Fruit fly (Drosophila melanogaster): ENCODE data around the gene Ttc30.

Gene Ttc30

DNA sequence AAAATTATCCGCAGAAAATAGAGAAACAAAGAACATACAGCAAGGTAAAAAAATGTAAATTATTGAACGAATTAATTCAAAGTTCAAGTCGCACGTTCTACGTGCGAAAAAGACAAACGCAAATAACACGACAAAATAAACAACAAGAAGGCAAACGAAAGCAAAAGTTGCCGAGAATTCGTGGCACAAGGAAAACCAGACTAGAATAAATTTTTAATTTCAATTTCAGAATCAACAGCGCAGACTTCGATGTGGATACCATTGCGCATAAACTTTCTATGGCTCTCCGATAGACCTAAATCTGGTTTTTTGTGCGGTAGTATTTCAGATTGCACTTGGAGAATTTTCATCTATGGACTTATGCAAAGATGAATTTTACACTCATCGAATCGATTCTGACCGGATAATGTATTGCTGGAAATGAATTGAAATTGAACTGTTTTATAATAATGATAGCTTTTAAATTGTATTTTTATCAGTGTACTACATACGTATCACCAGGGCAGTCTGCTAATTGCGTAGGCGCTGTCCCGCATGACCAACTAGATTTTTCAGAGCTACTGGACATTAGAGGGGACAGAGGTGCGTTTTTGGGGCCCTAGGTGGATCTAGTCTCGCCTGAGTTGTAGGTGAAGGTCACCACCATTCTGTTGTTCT lies 23.1 kb upstream of the Ttc30 start (continued):
- TF ChIP-seq Eip74EF (GFP tag; optimal IDR thresholded peaks at IDR 0.05): peak in 1 of 2 experiments; percentile 45
- TF ChIP-seq CG12071 (GFP tag; optimal IDR thresholded peaks at IDR 0.05): peak; percentile 81
- peak; percentile 90 for TF ChIP-seq CG7839 (tag; optimal IDR thresholded peaks at IDR 0.05)
- TF ChIP-seq vvl (GFP tag; IDR thresholded peaks at IDR 0.05): peak; percentile 95
- TF ChIP-seq esg (GFP tag; conservative IDR thresholded peaks at IDR 0.05): peak; percentile 82
- TF ChIP-seq CG4617 (GFP tag; optimal IDR thresholded peaks at IDR 0.05; ENCODE audit: borderline replicate concordance): peak; percentile 51
- TF ChIP-seq CG10565 (GFP tag; optimal IDR thresholded peaks at IDR 0.05): no peak
- TF ChIP-seq Hand (GFP tag; optimal IDR thresholded peaks at IDR 0.05): peak; percentile 83
- peak; percentile 81; the same call in 2 of the 3 replicates for TF ChIP-seq so (GFP tag; IDR thresholded peaks at IDR 0.05)
- peak; percentile 54 for TF ChIP-seq Hmx (GFP tag; optimal IDR thresholded peaks at IDR 0.05)
- no peak for TF ChIP-seq MESR4 (GFP tag; optimal IDR thresholded peaks at IDR 0.05)
- peak; percentile 89 for TF ChIP-seq zfh2 (GFP tag; optimal IDR thresholded peaks at IDR 0.05)
- TF ChIP-seq pros (GFP tag; optimal IDR thresholded peaks at IDR 0.05): no peak
- peak; percentile 51 for TF ChIP-seq abd-A (tag; optimal IDR thresholded peaks at IDR 0.05)
- 0 out of 2 replicates have a peak, but pooled peaks have one; percentile 21 for TF ChIP-seq ro (GFP tag; IDR thresholded peaks at IDR 0.05)
- peak; percentile 55 for TF ChIP-seq CG1233 (GFP tag; optimal IDR thresholded peaks at IDR 0.05)
- no peak for TF ChIP-seq CG8478 (optimal IDR thresholded peaks at IDR 0.05)
- TF ChIP-seq sisA (GFP tag; IDR thresholded peaks at IDR 0.05): peak; percentile 81
- TF ChIP-seq nerfin-1 (tag; optimal IDR thresholded peaks at IDR 0.05): no peak
- peak; percentile 82 for TF ChIP-seq Antp (GFP tag; optimal IDR thresholded peaks at IDR 0.05)
- TF ChIP-seq Hmr (GFP tag; optimal IDR thresholded peaks at IDR 0.05): peak; percentile 95
- peak; percentile 82 for TF ChIP-seq chn (GFP tag; optimal IDR thresholded peaks at IDR 0.05)
- peak; percentile 50 for TF ChIP-seq sug (tag; optimal IDR thresholded peaks at IDR 0.05)
- peak; percentile 87 for TF ChIP-seq MBD-R2 (GFP tag; IDR thresholded peaks at IDR 0.05)
- peak; percentile 80 for TF ChIP-seq Dip3 (GFP tag; optimal IDR thresholded peaks at IDR 0.05)
- no peak for TF ChIP-seq Stat92E (GFP tag; optimal IDR thresholded peaks at IDR 0.05)
- TF ChIP-seq Lpt (GFP tag; optimal IDR thresholded peaks at IDR 0.05): no peak
- peak; percentile 68 for TF ChIP-seq crol (GFP tag; IDR thresholded peaks at IDR 0.05)
- peak; percentile 85 for TF ChIP-seq pb (GFP tag; optimal IDR thresholded peaks at IDR 0.05)
- TF ChIP-seq psq (GFP tag; optimal IDR thresholded peaks at IDR 0.05): peak; percentile 58
- peak; percentile 85 for TF ChIP-seq CG1792 (GFP tag; optimal IDR thresholded peaks at IDR 0.05)
- peak; percentile 99 for TF ChIP-seq Med (GFP tag)
- TF ChIP-seq CG7271 (tag; optimal IDR thresholded peaks at IDR 0.05): no peak
- no peak for TF ChIP-seq pita (GFP tag; optimal IDR thresholded peaks at IDR 0.05)
- TF ChIP-seq mirr (GFP tag; optimal IDR thresholded peaks at IDR 0.05): peak; percentile 78
- TF ChIP-seq gro (GFP tag; optimal IDR thresholded peaks at IDR 0.05): peak; percentile 96
- peak; percentile 88 for TF ChIP-seq her (GFP tag; optimal IDR thresholded peaks at IDR 0.05)
- peak; percentile 94 for TF ChIP-seq lilli (GFP tag; optimal IDR thresholded peaks at IDR 0.05)
- TF ChIP-seq gfzf (GFP tag; optimal IDR thresholded peaks at IDR 0.05): no peak

- TF ChIP-seq fd96Cb (tag; optimal IDR thresholded peaks at IDR 0.05) (no peak), prd (optimal IDR thresholded peaks at IDR 0.05) (no peak), prd (GFP tag; IDR thresholded peaks at IDR 0.05) (no peak), klu (GFP tag; IDR thresholded peaks at IDR 0.05) (no peak), Atf-2 (GFP tag; optimal IDR thresholded peaks at IDR 0.05) (no peak)
Measured at dm6 chr2L:13086712-13087111, 19.9 kb upstream of the Ttc30 start.

Measured in whole organism, embryonic.